Worm (Caenorhabditis elegans) whole organism, L1 larva: ENCODE results near the gene Y61B8A.6.

Source experiments
- aly-2 ChIP-seq: fragments of 150-350 bp; optimal IDR thresholded peaks from 2 replicates; lab custom pipeline; 2014; ENCODE audit warnings: missing biosample characterization, missing genetic modification characterization
- ceh-88 ChIP-seq: fragments of 200-800 bp; sonication (Bioruptor generic); IDR thresholded peaks from 2 replicates; pipeline ENCODE4 v1.3.6; 2022; ENCODE audit warnings: missing genetic modification characterization, missing compliant biosample characterization
- efl-1 ChIP-seq, 4 experiments: fragments of 150-350 bp; optimal IDR thresholded peaks in 3 of 4; peaks in 1 of 4; 1 replicate in 1 of 4; 2 replicates in 3 of 4; lab custom pipeline; 2014; ENCODE audit warnings: missing biosample characterization in 2 of 4, missing genetic modification characterization in 2 of 4, missing genetic modification reagents in 2 of 4
- elt-2 ChIP-seq: sonication (generic microtip); optimal IDR thresholded peaks from 2 replicates; lab custom pipeline; 2016; ENCODE audit warnings: missing genetic modification characterization, mild to moderate bottlenecking, inconsistent platforms, missing compliant biosample characterization, missing genetic modification reagents
- ets-5 ChIP-seq: fragments of 200-800 bp; sonication (Bioruptor generic); IDR thresholded peaks from 2 replicates; pipeline ENCODE4 v1.3.6; 2022; ENCODE audit warnings: missing genetic modification characterization, missing compliant biosample characterization
- fos-1 ChIP-seq: fragments of 150-350 bp; optimal IDR thresholded peaks from 2 replicates; lab custom pipeline; 2014; ENCODE audit warnings: missing biosample characterization, missing genetic modification characterization
- hlh-4 ChIP-seq: sonication (generic microtip); optimal IDR thresholded peaks from 2 replicates; lab custom pipeline; 2016; ENCODE audit warnings: mild to moderate bottlenecking, missing genetic modification characterization, missing compliant biosample characterization
- jun-1 ChIP-seq: fragments of 150-350 bp; optimal IDR thresholded peaks from 2 replicates; lab custom pipeline; 2014; ENCODE audit warnings: missing biosample characterization, missing genetic modification reagents, missing genetic modification characterization
- lin-13 ChIP-seq: fragments of 150-350 bp; optimal IDR thresholded peaks from 2 replicates; lab custom pipeline; 2014; ENCODE audit warnings: missing biosample characterization, missing genetic modification reagents, missing genetic modification characterization
- lin-35 ChIP-seq, 2 experiments: fragments of 150-350 bp; optimal IDR thresholded peaks; 2 replicates each; lab custom pipeline; 2014; ENCODE audit warnings: missing biosample characterization in 2 of 2, missing genetic modification characterization in 2 of 2, missing genetic modification reagents in 2 of 2
- lin-39 ChIP-seq: fragments of 150-350 bp; optimal IDR thresholded peaks from 2 replicates; lab custom pipeline; 2014; ENCODE audit warnings: missing biosample characterization, missing genetic modification reagents, missing genetic modification characterization
- lir-3 ChIP-seq: sonication (generic microtip); optimal IDR thresholded peaks from 2 replicates; lab custom pipeline; 2016; ENCODE audit warnings: mild to moderate bottlenecking, missing genetic modification characterization, moderate library complexity, missing compliant biosample characterization; ENCODE audit not compliant: poor library complexity
- lsy-2 ChIP-seq, 2 experiments: fragments of 150-350 bp; optimal IDR thresholded peaks; 2 replicates each; lab custom pipeline; 2014; ENCODE audit warnings: missing biosample characterization in 2 of 2, missing genetic modification characterization in 2 of 2
- mdl-1 ChIP-seq, 2 experiments: fragments of 150-350 bp; optimal IDR thresholded peaks; 2 replicates each; lab custom pipeline; 2014 to 2017; ENCODE audit warnings: missing biosample characterization in 2 of 2, missing genetic modification characterization in 2 of 2, inconsistent platforms in 1 of 2
- mef-2 ChIP-seq: fragments of 150-350 bp; optimal IDR thresholded peaks from 2 replicates; lab custom pipeline; 2014; ENCODE audit warnings: missing biosample characterization, missing genetic modification characterization
- nhr-12 ChIP-seq: sonication (generic microtip); optimal IDR thresholded peaks from 2 replicates; lab custom pipeline; 2017; ENCODE audit warnings: missing biosample characterization, missing genetic modification characterization
- nhr-28 ChIP-seq: fragments of 150-350 bp; optimal IDR thresholded peaks from 2 replicates; lab custom pipeline; 2014; ENCODE audit warnings: missing biosample characterization, missing genetic modification characterization
- nhr-76 ChIP-seq: sonication (generic microtip); optimal IDR thresholded peaks from 2 replicates; lab custom pipeline; 2017; ENCODE audit warnings: missing biosample characterization, missing genetic modification characterization
- nhr-77 ChIP-seq: fragments of 150-350 bp; optimal IDR thresholded peaks from 2 replicates; lab custom pipeline; 2014; ENCODE audit warnings: missing biosample characterization, missing genetic modification characterization
- nhr-90 ChIP-seq: sonication (generic microtip); optimal IDR thresholded peaks from 2 replicates; lab custom pipeline; 2016; ENCODE audit warnings: mild to moderate bottlenecking, missing genetic modification characterization, missing compliant biosample characterization; ENCODE audit not compliant: poor library complexity
- pqm-1 ChIP-seq: sonication (generic microtip); optimal IDR thresholded peaks from 3 replicates; lab custom pipeline; 2017; ENCODE audit warnings: missing biosample characterization, missing genetic modification characterization
- sox-4 ChIP-seq: sonication (generic microtip); optimal IDR thresholded peaks from 2 replicates; lab custom pipeline; 2016; ENCODE audit warnings: missing genetic modification characterization, missing compliant biosample characterization
- sptf-1 ChIP-seq: fragments of 150-350 bp; optimal IDR thresholded peaks from 2 replicates; lab custom pipeline; 2014; ENCODE audit warnings: missing biosample characterization, missing genetic modification characterization
- unc-130 ChIP-seq: fragments of 150-350 bp; optimal IDR thresholded peaks from 2 replicates; lab custom pipeline; 2017; ENCODE audit warnings: missing biosample characterization, missing genetic modification characterization, inconsistent platforms
- unc-62 ChIP-seq: fragments of 150-350 bp; optimal IDR thresholded peaks from 2 replicates; lab custom pipeline; 2014; ENCODE audit warnings: missing biosample characterization, missing genetic modification reagents, missing genetic modification characterization
- unc-86 ChIP-seq: sonication (generic microtip); optimal IDR thresholded peaks from 2 replicates; lab custom pipeline; 2016; ENCODE audit warnings: missing genetic modification characterization, missing compliant biosample characterization
- unc-98 ChIP-seq: fragments of 200-800 bp; sonication (Bioruptor generic); IDR thresholded peaks from 2 replicates; pipeline ENCODE4 v1.3.6; 2022; ENCODE audit warnings: missing genetic modification characterization, missing compliant biosample characterization
- vab-15 ChIP-seq: sonication (generic microtip); optimal IDR thresholded peaks from 2 replicates; lab custom pipeline; 2017; ENCODE audit warnings: missing genotype, mild to moderate bottlenecking, missing genetic modification characterization, missing compliant biosample characterization
- zag-1 ChIP-seq: fragments of 150-350 bp; optimal IDR thresholded peaks from 2 replicates; lab custom pipeline; 2014; ENCODE audit warnings: missing biosample characterization, missing genetic modification characterization
- ztf-11 ChIP-seq, 2 experiments: sonication (generic microtip); optimal IDR thresholded peaks; 2 replicates each; lab custom pipeline; 2016 to 2017; ENCODE audit warnings: missing genetic modification characterization in 2 of 2, missing biosample characterization in 1 of 2, missing compliant biosample characterization in 1 of 2

Gene Y61B8A.6

ce11 chrV:17298657-17299056 lies 46.9 kb downstream of the Y61B8A.6 start:
- TF ChIP-seq mdl-1 (tag; optimal IDR thresholded peaks at IDR 0.05; lab: Kevin White, UChicago) (no peak), vab-15 (tag; lab: Kevin White, UChicago) (no peak), nhr-77 (tag; lab: Kevin White, UChicago) (no peak), ztf-11 (tag; optimal IDR thresholded peaks at IDR 0.05; lab: Kevin White, UChicago) (no peak), efl-1 (optimal IDR thresholded peaks at IDR 0.05; lab: Kevin White, UChicago) (no peak), efl-1 (GFP tag; optimal IDR thresholded peaks at IDR 0.05 in 1 of 2; lab: Kevin White, UChicago) (no peak), hlh-4 (tag; lab: Kevin White, UChicago) (no peak), ets-5 (GFP tag; lab: Robert Waterston, UW) (no peak), lir-3 (no peak), unc-86 (tag; lab: Kevin White, UChicago) (no peak), jun-1 (tag; lab: Kevin White, UChicago) (no peak), lsy-2 (tag; optimal IDR thresholded peaks at IDR 0.05; lab: Kevin White, UChicago) (no peak), nhr-76 (tag; lab: Kevin White, UChicago) (no peak), zag-1 (tag; lab: Kevin White, UChicago) (no peak), aly-2 (no peak), lin-39 (tag; lab: Kevin White, UChicago) (no peak)

ce11 chrV:17301375-17301774 lies 49.7 kb downstream of the Y61B8A.6 start, which contains the start of gene K10G4.5:
Gene K10G4.5 (minus strand): TSS chrV:17301475.
- TF ChIP-seq unc-130 (tag; lab: Kevin White, UChicago) (no peak), lin-13 (GFP tag; lab: Kevin White, UChicago) (no peak), nhr-90 (tag; lab: Kevin White, UChicago) (no peak), ceh-88 (GFP tag; lab: Robert Waterston, UW) (no peak), fos-1 (tag; lab: Kevin White, UChicago) (no peak), zag-1 (tag; lab: Kevin White, UChicago) (no peak), nhr-12 (tag; lab: Kevin White, UChicago) (no peak), mef-2 (tag; lab: Kevin White, UChicago) (no peak), sptf-1 (no peak), lin-35 (GFP tag; optimal IDR thresholded peaks at IDR 0.05; lab: Kevin White, UChicago) (no peak), pqm-1 (tag; lab: Kevin White, UChicago) (no peak), nhr-28 (tag; lab: Kevin White, UChicago) (no peak), unc-62 (GFP tag; lab: Kevin White, UChicago) (no peak), sox-4 (tag; lab: Kevin White, UChicago) (no peak), unc-98 (GFP tag; lab: Robert Waterston, UW) (no peak), elt-2 (tag; lab: Kevin White, UChicago) (no peak)
